Worm (Caenorhabditis elegans): Measurements from ENCODE around the gene F54D11.4.

DNA sequence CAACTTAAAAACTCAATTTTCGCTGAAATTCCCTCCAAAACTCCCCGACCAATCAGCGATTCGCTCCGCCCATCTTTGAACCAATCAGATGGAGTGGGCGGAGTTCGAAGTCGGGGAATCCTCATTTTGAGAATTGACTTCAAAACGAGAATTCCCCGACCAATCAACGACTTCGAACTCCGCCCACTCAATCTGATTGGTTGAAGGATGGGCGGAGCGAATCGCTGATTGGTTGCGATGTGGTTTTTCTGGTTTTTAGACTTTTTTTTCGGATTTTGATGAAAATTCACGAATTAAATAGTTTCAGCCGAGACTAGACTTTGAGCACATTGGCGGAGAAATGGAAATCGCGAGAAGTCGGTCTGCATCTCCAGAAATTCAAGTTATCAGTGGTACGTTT is 44.0 kb upstream of the F54D11.4 start:
- TF ChIP-seq unc-62 (GFP tag; optimal IDR thresholded peaks at IDR 0.05 in 1 of 2) (no peak), unc-62 (tag; optimal IDR thresholded peaks at IDR 0.05) (no peak), lin-39 (tag; optimal IDR thresholded peaks at IDR 0.05) (no peak), duxl-1 (tag; optimal IDR thresholded peaks at IDR 0.05; ENCODE audit: poor library complexity) (no peak), skn-1 (tag; optimal IDR thresholded peaks at IDR 0.05) (no peak), hlh-11 (tag; optimal IDR thresholded peaks at IDR 0.05) (no peak)
